Fruit fly (Drosophila melanogaster): ENCODE data around the gene pnt.

The pnt gene

dm6 chr3R:23343707-23344310 lies 2.2 kb downstream of the pnt start:
- TF ChIP-seq EcR (GFP tag; optimal IDR thresholded peaks at IDR 0.05) (peak; percentile 87), CG13204 (GFP tag; optimal IDR thresholded peaks at IDR 0.05) (peak; percentile 61), CG14655 (GFP tag; optimal IDR thresholded peaks at IDR 0.05) (no peak)

- TF ChIP-seq D1 (tag; optimal IDR thresholded peaks at IDR 0.05) (no peak), CG9948 (tag; optimal IDR thresholded peaks at IDR 0.05) (no peak), Snoo (tag; optimal IDR thresholded peaks at IDR 0.05) (no peak), CG13204 (GFP tag; optimal IDR thresholded peaks at IDR 0.05) (no peak)
Measured at dm6 chr3R:23341769-23342352, 4.1 kb downstream of the pnt start.

dm6 chr3R:23340621-23341020 lies 5.3 kb downstream of the pnt start:
- TF ChIP-seq CG8301 (tag; optimal IDR thresholded peaks at IDR 0.05) = no peak
- TF ChIP-seq rn (GFP tag; IDR thresholded peaks at IDR 0.05) = no peak
- TF ChIP-seq gl (tag; optimal IDR thresholded peaks at IDR 0.05) = no peak
- TF ChIP-seq CG10348 (GFP tag; IDR thresholded peaks at IDR 0.05) = no peak
- no peak for TF ChIP-seq CG13204 (GFP tag; optimal IDR thresholded peaks at IDR 0.05)
- TF ChIP-seq Pif1A (GFP tag; optimal IDR thresholded peaks at IDR 0.05) = no peak
- no peak for TF ChIP-seq CG14655 (GFP tag; optimal IDR thresholded peaks at IDR 0.05)
- TF ChIP-seq D1 (tag; optimal IDR thresholded peaks at IDR 0.05) = no peak
- no peak for TF ChIP-seq Ets98B (GFP tag; IDR thresholded peaks at IDR 0.05)
- no peak for TF ChIP-seq fd96Ca (GFP tag; IDR thresholded peaks at IDR 0.05)
- TF ChIP-seq CG4496 (GFP tag; IDR thresholded peaks at IDR 0.05) = no peak
- no peak for TF ChIP-seq CG32121 (GFP tag; IDR thresholded peaks at IDR 0.05)
- TF ChIP-seq CG12605 (GFP tag; IDR thresholded peaks at IDR 0.05) = no peak
- TF ChIP-seq CG17806 (tag; optimal IDR thresholded peaks at IDR 0.05) = no peak

dm6 chr3R:23338290-23338689 lies 7.7 kb downstream of the pnt start:
- TF ChIP-seq CG10348 (GFP tag; IDR thresholded peaks at IDR 0.05) = no peak

dm6 chr3R:23337183-23337825 lies 8.7 kb downstream of the pnt start:
- TF ChIP-seq fd96Ca (GFP tag; IDR thresholded peaks at IDR 0.05) = no peak
- peak; percentile 6 for TF ChIP-seq Snoo (tag; optimal IDR thresholded peaks at IDR 0.05)

- no peak for TF ChIP-seq Snoo (tag; optimal IDR thresholded peaks at IDR 0.05)
Measured at dm6 chr3R:23336513-23336912, 9.5 kb downstream of the pnt start.

dm6 chr3R:23335577-23335976 lies 10.4 kb downstream of the pnt start:
- peak; percentile 63 for TF ChIP-seq Pif1A (GFP tag; optimal IDR thresholded peaks at IDR 0.05)
- peak; percentile 94 for TF ChIP-seq CG8159 (tag; optimal IDR thresholded peaks at IDR 0.05)
- TF ChIP-seq Snoo (tag; optimal IDR thresholded peaks at IDR 0.05) = peak; percentile 27
- TF ChIP-seq rn (GFP tag; IDR thresholded peaks at IDR 0.05) = no peak
- no peak for TF ChIP-seq EcR (GFP tag; optimal IDR thresholded peaks at IDR 0.05)
- TF ChIP-seq Ets98B (GFP tag; IDR thresholded peaks at IDR 0.05) = no peak; the same call in 1 of the 2 replicates
- TF ChIP-seq CG14655 (GFP tag; optimal IDR thresholded peaks at IDR 0.05) = peak; percentile 82
- TF ChIP-seq CG12605 (GFP tag; IDR thresholded peaks at IDR 0.05) = 0 out of 2 replicates have a peak, but pooled peaks have one; percentile 16
- TF ChIP-seq CG32121 (GFP tag; IDR thresholded peaks at IDR 0.05) = peak; percentile 50; the same call in 1 of the 2 replicates
- TF ChIP-seq fd96Ca (GFP tag; IDR thresholded peaks at IDR 0.05) = peak; percentile 59; the same call in 1 of the 3 replicates
- TF ChIP-seq CG10348 (GFP tag; IDR thresholded peaks at IDR 0.05) = no peak
- TF ChIP-seq CG4496 (GFP tag; IDR thresholded peaks at IDR 0.05) = no peak; the same call in 2 of the 3 replicates
- peak; percentile 13 for TF ChIP-seq CG13204 (GFP tag; optimal IDR thresholded peaks at IDR 0.05)
- TF ChIP-seq gl (tag; optimal IDR thresholded peaks at IDR 0.05) = no peak
- TF ChIP-seq Pif1B (GFP tag; optimal IDR thresholded peaks at IDR 0.05) = peak; percentile 47
- TF ChIP-seq CG8301 (tag; optimal IDR thresholded peaks at IDR 0.05) = peak; percentile 65
- peak; percentile 67 for TF ChIP-seq CG34367 (tag; optimal IDR thresholded peaks at IDR 0.05)
- TF ChIP-seq CG17806 (tag; optimal IDR thresholded peaks at IDR 0.05) = peak; percentile 51
- TF ChIP-seq CG15710 (tag; optimal IDR thresholded peaks at IDR 0.05) = peak; percentile 73
- TF ChIP-seq CG9948 (tag; optimal IDR thresholded peaks at IDR 0.05) = peak; percentile 67
- TF ChIP-seq D1 (tag; optimal IDR thresholded peaks at IDR 0.05) = peak; percentile 54
